Fruit fly (Drosophila melanogaster): Measurements from ENCODE around the gene RYa-R.
A peak's percentile ranks its signal among the peaks of the same experiment; 100 is the strongest.

dm6 chr3R:26952200-26952856 lies 44.5 kb upstream of the RYa-R start:
- TF ChIP-seq CG11398 (GFP tag; optimal IDR thresholded peaks at IDR 0.05), result no peak
- peak; percentile 42 for TF ChIP-seq CG17385 (GFP tag; optimal IDR thresholded peaks at IDR 0.05)

Measured in whole organism, embryonic.